Worm (Caenorhabditis elegans) whole organism, L3 larva: Measurements from ENCODE around the gene blos-2.

Experiments used
- R02D3.7 ChIP-seq: fragments of 150-350 bp; optimal IDR thresholded peaks from 2 replicates; lab custom pipeline; 2014; ENCODE audit warnings: missing biosample characterization, missing genetic modification characterization
- nhr-23 ChIP-seq: fragments of 150-350 bp; optimal IDR thresholded peaks from 2 replicates; lab custom pipeline; 2014; ENCODE audit warnings: missing biosample characterization, missing genetic modification reagents, missing genetic modification characterization
- unc-39 ChIP-seq: sonication (generic microtip); optimal IDR thresholded peaks from 4 replicates; lab custom pipeline; 2017; ENCODE audit warnings: missing biosample characterization, missing genetic modification characterization

DNA sequence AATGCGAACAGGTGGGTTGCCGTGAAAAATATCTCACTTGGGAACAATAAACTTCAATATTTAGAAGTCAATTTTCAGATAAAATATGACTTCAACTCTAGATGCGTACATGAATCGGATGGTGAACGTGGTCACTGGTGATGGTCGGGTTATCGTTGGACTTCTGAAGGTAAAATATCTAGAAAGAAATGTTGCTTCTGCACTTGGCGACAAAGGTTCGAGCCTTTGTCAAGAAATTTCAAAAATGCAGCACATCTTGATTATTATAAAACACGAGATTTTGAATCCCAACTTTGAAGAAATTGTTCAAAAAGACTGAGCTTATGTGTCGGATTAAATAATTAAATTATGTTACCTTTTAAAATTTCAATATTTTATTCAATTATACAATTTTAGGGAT lies 7.6 kb upstream of the blos-2 start, which contains the start of gene lsm-8:
- no peak for TF ChIP-seq unc-39 (tag; lab: Kevin White, UChicago)
- TF ChIP-seq R02D3.7 (tag; lab: Kevin White, UChicago) = no peak
- TF ChIP-seq nhr-23 (tag; lab: Kevin White, UChicago) = no peak
